Worm (Caenorhabditis elegans) whole organism, L4 larva: ENCODE results near the gene C05G5.2.

Experiments used
- F26F4.8 ChIP-seq: fragments of 200-800 bp; sonication (Bioruptor generic); conservative IDR thresholded peaks from 2 replicates; pipeline ENCODE4 v1.3.6; 2022; ENCODE audit warnings: missing genetic modification characterization, missing compliant biosample characterization
- F44E2.7 ChIP-seq: fragments of 200-800 bp; sonication (Bioruptor generic); IDR thresholded peaks from 2 replicates; pipeline ENCODE4 v2.1.2; 2022; ENCODE audit warnings: missing genetic modification characterization, missing compliant biosample characterization
- T26A8.4 ChIP-seq: fragments of 200-800 bp; sonication (Bioruptor generic); IDR thresholded peaks from 2 replicates; pipeline ENCODE4 v1.3.6; 2022; ENCODE audit warnings: missing genetic modification characterization, missing compliant biosample characterization
- Y5F2A.4 ChIP-seq: fragments of 200-800 bp; sonication (Bioruptor generic); optimal IDR thresholded peaks from 2 replicates; lab custom pipeline; 2018; ENCODE audit warnings: mild to moderate bottlenecking, missing genetic modification characterization, missing compliant biosample characterization
- aha-1 ChIP-seq: fragments of 150-350 bp; peaks from one replicate; lab custom pipeline; 2014; ENCODE audit warnings: missing biosample characterization, missing genetic modification characterization
- aly-2 ChIP-seq: sonication (generic microtip); optimal IDR thresholded peaks from 2 replicates; lab custom pipeline; 2018; ENCODE audit warnings: missing biosample characterization, missing genetic modification characterization
- ama-1 ChIP-seq: fragments of 150-350 bp; optimal IDR thresholded peaks from 2 replicates; lab custom pipeline; 2014; ENCODE audit warnings: inconsistent platforms, mixed read lengths
- ceh-28 ChIP-seq: fragments of 150-350 bp; optimal IDR thresholded peaks from 2 replicates; lab custom pipeline; 2014; ENCODE audit warnings: missing biosample characterization, missing genetic modification reagents, missing genetic modification characterization
- ceh-62 ChIP-seq: sonication (generic microtip); optimal IDR thresholded peaks from 2 replicates; lab custom pipeline; 2017; ENCODE audit warnings: missing biosample characterization, missing genetic modification characterization
- dmd-8 ChIP-seq: fragments of 200-800 bp; sonication (Bioruptor generic); IDR thresholded peaks from 2 replicates; pipeline ENCODE4 v1.3.6; 2022; ENCODE audit warnings: missing genetic modification characterization, missing compliant biosample characterization
- dpl-1 ChIP-seq: fragments of 150-350 bp; optimal IDR thresholded peaks from 2 replicates; lab custom pipeline; 2014; ENCODE audit warnings: missing biosample characterization, missing genetic modification reagents, missing genetic modification characterization
- duxl-1 ChIP-seq: sonication (generic microtip); optimal IDR thresholded peaks from 2 replicates; lab custom pipeline; 2016; ENCODE audit warnings: mild to moderate bottlenecking, missing genetic modification characterization, moderate library complexity, missing compliant biosample characterization; ENCODE audit not compliant: poor library complexity
- dve-1 ChIP-seq: sonication (generic microtip); optimal IDR thresholded peaks from 2 replicates; lab custom pipeline; 2017; ENCODE audit warnings: antibody characterized with exemption, mild to moderate bottlenecking, missing genetic modification characterization, missing compliant biosample characterization; ENCODE audit not compliant: insufficient read depth
- egl-27 ChIP-seq: sonication (generic microtip); optimal IDR thresholded peaks from 3 replicates; lab custom pipeline; 2017; ENCODE audit warnings: missing biosample characterization, missing genetic modification reagents, missing genetic modification characterization
- gei-8 ChIP-seq: fragments of 200-800 bp; sonication (Bioruptor generic); optimal IDR thresholded peaks from 2 replicates; lab custom pipeline; 2018; ENCODE audit warnings: mild to moderate bottlenecking, missing genetic modification characterization, missing compliant biosample characterization
- hif-1 ChIP-seq, 2 experiments: sonication (generic microtip); optimal IDR thresholded peaks; 2 replicates each; lab custom pipeline; 2016 to 2017; ENCODE audit warnings: missing compliant biosample characterization in 2 of 2, missing genetic modification characterization in 2 of 2, missing genetic modification reagents in 2 of 2, missing genotype in 2 of 2, mild to moderate bottlenecking in 1 of 2
- hlh-11 ChIP-seq: fragments of 200-800 bp; sonication (Bioruptor generic); optimal IDR thresholded peaks from 2 replicates; lab custom pipeline; 2018; ENCODE audit warnings: mild to moderate bottlenecking, missing genetic modification characterization, missing compliant biosample characterization
- hlh-30 ChIP-seq: sonication (generic microtip); optimal IDR thresholded peaks from 2 replicates; lab custom pipeline; 2017; ENCODE audit warnings: antibody characterized with exemption, mild to moderate bottlenecking, missing genetic modification characterization, missing compliant biosample characterization; ENCODE audit not compliant: insufficient read depth
- jun-1 ChIP-seq: fragments of 150-350 bp; optimal IDR thresholded peaks from 2 replicates; lab custom pipeline; 2014; ENCODE audit warnings: missing biosample characterization, missing genetic modification reagents, missing genetic modification characterization
- lim-7 ChIP-seq: fragments of 200-800 bp; sonication (Bioruptor generic); IDR thresholded peaks from 2 replicates; pipeline ENCODE4 v1.3.6; 2022; ENCODE audit warnings: missing genetic modification characterization, missing compliant biosample characterization
- lin-1 ChIP-seq: fragments of 200-800 bp; sonication (Bioruptor generic); IDR thresholded peaks from 2 replicates; pipeline ENCODE4 v1.3.6; 2022; ENCODE audit warnings: missing genetic modification reagents, missing genetic modification characterization, missing compliant biosample characterization
- lin-15B ChIP-seq: fragments of 150-350 bp; sonication (generic microtip); optimal IDR thresholded peaks from 3 replicates; lab custom pipeline; 2014; ENCODE audit warnings: missing biosample characterization, missing genetic modification characterization
- lin-38 ChIP-seq: fragments of 200-800 bp; sonication (Bioruptor generic); IDR thresholded peaks from 2 replicates; pipeline ENCODE4 v1.3.6; 2022; ENCODE audit warnings: missing genetic modification reagents, missing genetic modification characterization, missing compliant biosample characterization
- lin-39 ChIP-seq: fragments of 150-350 bp; optimal IDR thresholded peaks from 2 replicates; lab custom pipeline; 2014; ENCODE audit warnings: missing biosample characterization, missing genetic modification reagents, missing genetic modification characterization
- lsy-2 ChIP-seq, 2 experiments: fragments of 150-350 bp in 1 of 2; sonication (generic microtip) in 1 of 2; optimal IDR thresholded peaks; 2 replicates each; lab custom pipeline; 2014 to 2017; ENCODE audit warnings: missing biosample characterization in 2 of 2, missing genetic modification characterization in 2 of 2
- madf-5 ChIP-seq, 2 experiments: fragments of 200-800 bp; sonication (Bioruptor generic); IDR thresholded peaks; 2 replicates each; pipeline ENCODE4 v1.3.6; 2022; ENCODE audit warnings: missing compliant biosample characterization in 2 of 2, missing genetic modification characterization in 2 of 2
- madf-9 ChIP-seq: fragments of 200-800 bp; sonication (Bioruptor generic); conservative IDR thresholded peaks from 2 replicates; pipeline ENCODE4 v1.3.6; 2022; ENCODE audit warnings: missing genetic modification reagents, missing genetic modification characterization, missing compliant biosample characterization
- mdl-1 ChIP-seq, 2 experiments: fragments of 150-350 bp in 1 of 2; sonication (generic microtip) in 1 of 2; optimal IDR thresholded peaks; 2 replicates each; lab custom pipeline; 2014 to 2017; ENCODE audit warnings: missing biosample characterization in 2 of 2, missing genetic modification characterization in 2 of 2
- mdt-29 ChIP-seq: fragments of 200-800 bp; sonication (Bioruptor generic); IDR thresholded peaks from 2 replicates; pipeline ENCODE4 v1.3.6; 2022; ENCODE audit warnings: missing genetic modification reagents, missing genetic modification characterization, missing compliant biosample characterization
- mxl-3 ChIP-seq: fragments of 200-800 bp; sonication (Bioruptor generic); optimal IDR thresholded peaks from 2 replicates; lab custom pipeline; 2018; ENCODE audit warnings: mild to moderate bottlenecking, missing genetic modification characterization, missing compliant biosample characterization
- nhr-10 ChIP-seq: fragments of 150-350 bp; optimal IDR thresholded peaks from 2 replicates; lab custom pipeline; 2014; ENCODE audit warnings: missing biosample characterization, missing genetic modification characterization
- nhr-11 ChIP-seq: fragments of 150-350 bp; optimal IDR thresholded peaks from 2 replicates; lab custom pipeline; 2014; ENCODE audit warnings: missing biosample characterization, missing genetic modification characterization
- nhr-111 ChIP-seq: fragments of 200-800 bp; sonication (Bioruptor generic); optimal IDR thresholded peaks from 2 replicates; lab custom pipeline; 2018; ENCODE audit warnings: mild to moderate bottlenecking, missing genetic modification characterization, missing compliant biosample characterization
- nhr-237 ChIP-seq: sonication (generic microtip); optimal IDR thresholded peaks from 2 replicates; lab custom pipeline; 2017; ENCODE audit warnings: missing biosample characterization, missing genetic modification characterization
- nhr-28 ChIP-seq: fragments of 150-350 bp; optimal IDR thresholded peaks from 2 replicates; lab custom pipeline; 2014; ENCODE audit warnings: missing biosample characterization, missing genetic modification characterization
- nhr-41 ChIP-seq: fragments of 200-800 bp; sonication (Bioruptor generic); IDR thresholded peaks from 2 replicates; pipeline ENCODE4 v1.3.6; 2022; ENCODE audit warnings: missing genetic modification reagents, missing genetic modification characterization, missing compliant biosample characterization
- nhr-42 ChIP-seq: fragments of 200-800 bp; sonication (Bioruptor generic); IDR thresholded peaks from 2 replicates; pipeline ENCODE4 v1.3.6; 2022; ENCODE audit warnings: missing genetic modification characterization, missing compliant biosample characterization
- nhr-6 ChIP-seq: fragments of 150-350 bp; optimal IDR thresholded peaks from 2 replicates; lab custom pipeline; 2014; ENCODE audit warnings: missing biosample characterization, missing genetic modification characterization
- php-3 ChIP-seq: fragments of 200-800 bp; sonication (Bioruptor generic); IDR thresholded peaks from 2 replicates; pipeline ENCODE4 v1.3.6; 2022; ENCODE audit warnings: missing genetic modification reagents, missing genetic modification characterization, missing compliant biosample characterization
- pqm-1 ChIP-seq: sonication (generic microtip); optimal IDR thresholded peaks from 2 replicates; lab custom pipeline; 2017; ENCODE audit warnings: missing biosample characterization, missing genetic modification characterization
- saeg-2 ChIP-seq: fragments of 200-800 bp; sonication (Bioruptor generic); IDR thresholded peaks from 2 replicates; pipeline ENCODE4 v1.3.6; 2022; ENCODE audit warnings: missing genetic modification reagents, missing genetic modification characterization, missing compliant biosample characterization
- set-16 ChIP-seq: fragments of 200-800 bp; sonication (Bioruptor generic); IDR thresholded peaks from 2 replicates; pipeline ENCODE4 v1.3.6; 2022; ENCODE audit warnings: missing genetic modification reagents, missing genetic modification characterization, missing compliant biosample characterization
- skn-1 ChIP-seq: fragments of 150-350 bp; optimal IDR thresholded peaks from 2 replicates; lab custom pipeline; 2014; ENCODE audit warnings: missing biosample characterization, missing genetic modification characterization
- spr-1 ChIP-seq: sonication (generic microtip); optimal IDR thresholded peaks from 2 replicates; lab custom pipeline; 2016; ENCODE audit warnings: mild to moderate bottlenecking, missing genetic modification characterization, missing compliant biosample characterization
- spr-3 ChIP-seq: fragments of 200-800 bp; sonication (Bioruptor generic); optimal IDR thresholded peaks from 2 replicates; lab custom pipeline; 2018; ENCODE audit warnings: mild to moderate bottlenecking, missing genetic modification characterization, missing compliant biosample characterization
- tra-1 ChIP-seq: fragments of 200-800 bp; sonication (Bioruptor generic); IDR thresholded peaks from 2 replicates; pipeline ENCODE4 v1.3.6; 2022; ENCODE audit warnings: missing genetic modification reagents, missing genetic modification characterization, missing compliant biosample characterization
- unc-130 ChIP-seq: sonication (generic microtip); optimal IDR thresholded peaks from 2 replicates; lab custom pipeline; 2016; ENCODE audit warnings: missing genetic modification reagents, missing genetic modification characterization, missing compliant biosample characterization
- zfp-3 ChIP-seq: fragments of 200-800 bp; sonication (Bioruptor generic); conservative IDR thresholded peaks from 2 replicates; pipeline ENCODE4 v1.3.6; 2022; ENCODE audit warnings: missing genetic modification reagents, missing genetic modification characterization, missing compliant biosample characterization
- ztf-7 ChIP-seq: fragments of 150-350 bp; optimal IDR thresholded peaks from 2 replicates; lab custom pipeline; 2014; ENCODE audit warnings: missing biosample characterization, missing genetic modification characterization

The C05G5.2 gene

DNA sequence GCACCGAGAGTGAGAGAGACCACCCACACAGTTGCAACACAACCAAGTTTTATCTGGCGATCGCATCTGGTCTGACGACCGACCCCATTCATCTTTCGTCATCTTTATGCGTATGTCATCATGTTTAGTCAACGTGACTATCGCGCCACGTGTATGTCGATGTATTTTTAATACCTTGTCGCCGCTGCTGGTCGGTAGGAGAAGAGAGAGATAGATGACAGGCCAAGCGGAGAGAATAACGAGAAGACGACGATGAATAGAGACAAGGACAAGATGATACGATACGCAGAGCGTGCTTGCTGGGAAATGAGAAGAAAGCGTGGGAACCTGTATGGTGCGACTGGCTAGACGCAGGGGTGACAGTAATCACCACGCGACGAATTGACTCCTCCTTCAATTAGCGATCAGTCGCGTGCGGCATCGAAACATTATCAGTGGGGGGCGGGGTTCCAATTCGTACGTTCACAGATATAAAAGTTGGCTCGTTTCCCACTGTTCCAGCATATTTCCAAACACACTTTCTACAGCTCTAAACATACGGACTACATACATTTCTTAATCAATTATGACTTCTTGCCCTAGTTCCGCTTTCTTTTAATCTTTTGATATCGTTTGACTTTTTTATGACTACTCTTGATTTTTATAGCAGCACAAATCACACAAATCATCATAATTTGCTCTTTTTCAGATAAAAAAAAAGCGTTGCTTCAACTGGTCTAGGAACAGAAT lies 43.4 kb downstream of the C05G5.2 start, which contains the start of gene tatn-1 (continued):
- TF ChIP-seq lsy-2 (tag; optimal IDR thresholded peaks at IDR 0.05; lab: Kevin White, UChicago): peak; percentile 43 to 58
- TF ChIP-seq mxl-3 (GFP tag; lab: Kevin White, UChicago): peak; percentile 99
- peak; percentile 86 for TF ChIP-seq dve-1 (tag; lab: Kevin White, UChicago)
- TF ChIP-seq hif-1 (tag; optimal IDR thresholded peaks at IDR 0.05; lab: Kevin White, UChicago): peak; percentile 40 to 88
- peak; percentile 97 for TF ChIP-seq hlh-11 (tag; lab: Kevin White, UChicago)
- no peak for TF ChIP-seq unc-130 (GFP tag; lab: Kevin White, UChicago)
- TF ChIP-seq lin-38 (GFP tag; lab: Robert Waterston, UW): peak; percentile 35
- TF ChIP-seq aha-1: peak; percentile 99
- peak; percentile 80; the same call in 1 of the 2 replicates for TF ChIP-seq saeg-2 (GFP tag; lab: Robert Waterston, UW)
- TF ChIP-seq nhr-6: no peak
- TF ChIP-seq tra-1 (GFP tag; lab: Robert Waterston, UW): peak; percentile 85
- TF ChIP-seq spr-3: no peak
- peak; percentile 83 for TF ChIP-seq nhr-28
- TF ChIP-seq lin-1: peak; percentile 52
- no peak for TF ChIP-seq lin-15B (tag; lab: Kevin White, UChicago)
- no peak for TF ChIP-seq nhr-111 (GFP tag; lab: Kevin White, UChicago)
- no peak for TF ChIP-seq aly-2 (tag; lab: Kevin White, UChicago)
- TF ChIP-seq skn-1 (tag; lab: Kevin White, UChicago): no peak
- TF ChIP-seq nhr-237: no peak
- no peak for TF ChIP-seq Y5F2A.4 (GFP tag; lab: Kevin White, UChicago)
- no peak for TF ChIP-seq F26F4.8
- no peak for TF ChIP-seq F44E2.7
- TF ChIP-seq T26A8.4 (GFP tag; lab: Robert Waterston, UW): peak; percentile 65
- TF ChIP-seq lim-7 (GFP tag; lab: Robert Waterston, UW): no peak
- peak; percentile 12; the same call in 1 of the 2 replicates for TF ChIP-seq nhr-42 (GFP tag; lab: Robert Waterston, UW)
- TF ChIP-seq ztf-7 (tag; lab: Kevin White, UChicago): peak; percentile 39
- no peak for TF ChIP-seq duxl-1 (tag; lab: Kevin White, UChicago)
- peak; percentile 32; the same call in 1 of the 2 replicates for TF ChIP-seq madf-9 (GFP tag; lab: Robert Waterston, UW)
- no peak for TF ChIP-seq madf-5 (GFP tag; IDR thresholded peaks at IDR 0.05; lab: Robert Waterston, UW)
- TF ChIP-seq mdt-29 (GFP tag; lab: Robert Waterston, UW): 0 out of 2 replicates have a peak, but pooled peaks have one; percentile 27
- TF ChIP-seq nhr-41 (GFP tag; lab: Robert Waterston, UW): peak; percentile 24; the same call in 1 of the 2 replicates
- peak; percentile 36 for TF ChIP-seq ama-1 (lab: Kevin White, UChicago)
- no peak for TF ChIP-seq dpl-1 (GFP tag; lab: Kevin White, UChicago)
- peak; percentile 90 for TF ChIP-seq hlh-30
- TF ChIP-seq nhr-10 (tag; lab: Kevin White, UChicago): peak; percentile 81
- TF ChIP-seq, all 104 proteins: peak for 44

DNA sequence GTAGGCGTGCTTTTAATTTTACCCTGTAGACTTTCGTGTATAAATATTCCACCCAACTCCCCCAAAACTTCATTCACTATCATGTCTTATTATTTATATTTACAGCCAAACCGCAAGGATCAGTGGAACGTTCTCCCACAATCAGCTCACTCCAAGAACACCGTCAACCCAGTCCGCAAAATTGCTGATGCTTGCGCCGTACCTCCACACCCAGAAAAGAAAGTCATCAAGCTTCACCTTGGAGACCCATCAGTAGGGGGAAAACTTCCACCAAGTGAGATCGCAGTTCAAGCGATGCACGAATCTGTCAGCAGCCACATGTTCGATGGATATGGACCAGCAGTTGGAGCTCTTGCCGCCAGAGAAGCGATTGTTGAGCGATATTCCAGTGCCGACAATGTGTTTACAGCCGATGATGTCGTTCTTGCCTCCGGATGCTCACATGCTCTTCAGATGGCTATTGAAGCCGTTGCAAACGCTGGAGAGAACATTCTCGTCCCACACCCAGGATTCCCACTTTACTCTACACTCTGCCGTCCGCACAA lies 44.2 kb downstream of the C05G5.2 start:
- TF ChIP-seq lin-39 (tag; lab: Kevin White, UChicago) (no peak), nhr-237 (no peak), nhr-11 (tag; lab: Kevin White, UChicago) (no peak), ceh-62 (tag; lab: Kevin White, UChicago) (no peak), nhr-10 (tag; lab: Kevin White, UChicago) (no peak), mdl-1 (tag; optimal IDR thresholded peaks at IDR 0.05; lab: Kevin White, UChicago) (no peak), ceh-28 (tag; lab: Kevin White, UChicago) (no peak), dmd-8 (GFP tag; lab: Robert Waterston, UW) (peak; percentile 50; the same call in 1 of the 2 replicates), spr-3 (no peak), spr-1 (tag; lab: Kevin White, UChicago) (no peak), gei-8 (no peak), aha-1 (peak; percentile 19), zfp-3 (no peak), nhr-111 (GFP tag; lab: Kevin White, UChicago) (no peak), php-3 (GFP tag; lab: Robert Waterston, UW) (no peak), egl-27 (tag; lab: Kevin White, UChicago) (no peak), set-16 (GFP tag; lab: Robert Waterston, UW) (peak; percentile 18; the same call in 1 of the 2 replicates), jun-1 (tag; lab: Kevin White, UChicago) (no peak), dve-1 (tag; lab: Kevin White, UChicago) (no peak), pqm-1 (tag; lab: Kevin White, UChicago) (no peak)
